Worm (Caenorhabditis elegans): Measurements from ENCODE around the gene Y105C5A.1.

The Y105C5A.1 gene

DNA sequence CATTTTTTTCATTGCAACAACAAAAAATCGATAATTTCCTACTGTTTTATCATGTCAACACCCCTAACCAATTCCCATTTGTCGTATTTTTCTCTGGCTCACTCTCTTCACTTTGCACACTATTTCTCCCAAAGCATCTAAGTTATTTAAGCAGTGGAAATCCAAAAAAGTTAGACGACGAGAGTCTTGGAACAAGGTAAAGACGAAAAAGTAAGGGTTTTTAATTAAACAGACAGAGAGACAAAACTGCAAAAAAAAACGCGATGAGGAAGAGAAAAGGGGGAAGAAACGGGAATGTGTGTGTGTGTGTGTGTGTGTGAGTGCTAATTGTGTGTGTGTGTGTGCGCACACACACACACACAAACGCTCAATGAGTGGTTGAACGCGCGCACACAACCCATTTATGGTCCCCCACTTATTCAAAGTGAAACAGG, 3.0 kb downstream of the Y105C5A.1 start:
- TF ChIP-seq lin-40 (tag; optimal IDR thresholded peaks at IDR 0.05) (peak; percentile 40), K12H6.12 (tag; optimal IDR thresholded peaks at IDR 0.05) (peak; percentile 78), snpc-4 (GFP tag; optimal IDR thresholded peaks at IDR 0.05) (peak; percentile 14), snpc-4 (tag; optimal IDR thresholded peaks at IDR 0.05) (peak in 2 of 4 experiments; percentile 63 to 83), lir-1 (GFP tag; conservative IDR thresholded peaks at IDR 0.05) (peak; percentile 93), snpc-1.3 (tag; optimal IDR thresholded peaks at IDR 0.05; ENCODE audit: insufficient read depth) (no peak), pbrm-1 (GFP tag; IDR thresholded peaks at IDR 0.05) (no peak), cebp-1 (GFP tag; IDR thresholded peaks at IDR 0.05) (no peak), cebp-1 (tag; optimal IDR thresholded peaks at IDR 0.05) (peak; percentile 49)

DNA sequence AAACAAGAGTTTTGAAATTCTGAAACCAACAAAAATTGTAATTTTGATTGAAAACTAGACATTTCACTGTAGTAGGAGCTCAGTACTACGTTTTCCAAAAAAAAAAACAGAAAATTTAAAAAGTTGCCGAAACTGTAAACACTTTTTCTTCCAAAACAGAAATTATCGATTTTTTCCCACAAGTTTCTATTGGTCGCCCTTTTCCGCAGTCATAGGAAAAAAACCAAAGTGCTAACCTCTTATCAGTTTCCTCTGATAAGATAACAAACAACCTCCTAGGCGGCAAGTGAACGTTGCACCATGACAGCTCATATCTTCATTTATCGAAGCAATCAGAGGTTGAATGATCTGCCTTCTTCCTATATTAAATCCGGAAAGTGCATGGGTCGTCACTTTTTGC, 5.2 kb downstream of the Y105C5A.1 start:
- TF ChIP-seq nfyb-1 (GFP tag; IDR thresholded peaks at IDR 0.05) (peak; percentile 17; the same call in 1 of the 2 replicates), hmg-1.2 (GFP tag; IDR thresholded peaks at IDR 0.05) (no peak)

DNA sequence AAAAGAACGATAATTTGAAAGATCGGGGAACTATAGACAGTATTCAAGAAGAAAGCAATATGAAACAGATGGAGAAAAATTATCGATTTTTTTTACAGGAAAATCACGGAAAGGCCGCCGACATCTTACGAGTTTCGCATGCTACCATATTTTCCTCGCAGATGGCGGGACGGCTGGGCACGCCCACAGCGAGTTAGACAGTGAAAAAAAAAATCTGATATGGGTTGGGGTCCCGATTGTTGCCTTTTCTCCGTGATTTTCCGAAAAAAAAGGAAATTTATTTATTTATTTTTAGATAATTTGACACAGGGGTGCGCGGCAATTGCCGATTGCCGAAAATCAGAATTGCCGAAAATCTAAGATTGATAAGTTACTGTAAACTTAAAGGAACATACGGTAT, 9.5 kb downstream of the Y105C5A.1 start:
- TF ChIP-seq ztf-18 (tag; optimal IDR thresholded peaks at IDR 0.05): no peak
- TF ChIP-seq attf-6 (GFP tag; IDR thresholded peaks at IDR 0.05): peak; percentile 45; the same call in 1 of the 2 replicates
- no peak for TF ChIP-seq Y56A3A.18 (GFP tag; IDR thresholded peaks at IDR 0.05)
- TF ChIP-seq snpc-4 (GFP tag; optimal IDR thresholded peaks at IDR 0.05): no peak
- peak in 2 of 4 experiments; percentile 53 to 54 for TF ChIP-seq snpc-4 (tag; optimal IDR thresholded peaks at IDR 0.05)
- no peak for TF ChIP-seq Y53G8AR.9 (GFP tag; conservative IDR thresholded peaks at IDR 0.05)
- no peak for TF ChIP-seq ztf-28 (GFP tag; IDR thresholded peaks at IDR 0.05)
- no peak for TF ChIP-seq dpl-1 (GFP tag; optimal IDR thresholded peaks at IDR 0.05)
- TF ChIP-seq ztf-6 (GFP tag; IDR thresholded peaks at IDR 0.05): no peak
- no peak for TF ChIP-seq F23B12.7 (tag; optimal IDR thresholded peaks at IDR 0.05; ENCODE audit: insufficient read depth)
- no peak for TF ChIP-seq ceh-27 (GFP tag; optimal IDR thresholded peaks at IDR 0.05)

DNA sequence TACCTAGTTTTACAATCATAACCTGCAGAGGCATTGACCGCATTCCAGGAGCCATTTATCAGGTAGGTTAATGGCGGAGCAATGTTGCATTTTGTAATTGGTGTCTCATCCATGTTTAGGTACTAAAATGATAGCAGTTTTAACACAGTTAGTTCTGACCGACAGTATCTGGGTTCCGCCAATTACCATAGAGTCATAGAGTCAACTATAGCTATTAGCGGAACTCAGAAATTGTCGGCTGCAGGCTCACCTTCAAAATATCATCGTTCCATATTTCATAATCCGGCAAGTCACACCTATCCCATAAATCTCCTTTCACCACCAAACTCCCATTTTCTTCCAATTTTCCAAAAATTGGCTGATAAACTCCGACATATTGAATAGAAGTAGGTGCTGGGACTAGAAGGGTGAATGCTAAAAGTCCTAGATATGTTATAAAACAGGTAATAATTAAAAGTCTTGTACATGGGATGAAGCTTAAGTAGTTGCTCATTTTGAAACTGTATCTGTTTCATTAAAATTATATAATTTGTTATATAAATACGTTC, 24.7 kb downstream of the Y105C5A.1 start, which contains the start of gene Y73F8A.35:
Gene Y73F8A.35, minus strand, starts transcription at position 498 of the 548 bp plus-strand sequence.
- TF ChIP-seq ztf-6 (GFP tag; IDR thresholded peaks at IDR 0.05) (no peak), snpc-4 (GFP tag; optimal IDR thresholded peaks at IDR 0.05) (no peak), snpc-4 (tag; optimal IDR thresholded peaks at IDR 0.05) (peak in 2 of 4 experiments; percentile 9 to 79)

DNA sequence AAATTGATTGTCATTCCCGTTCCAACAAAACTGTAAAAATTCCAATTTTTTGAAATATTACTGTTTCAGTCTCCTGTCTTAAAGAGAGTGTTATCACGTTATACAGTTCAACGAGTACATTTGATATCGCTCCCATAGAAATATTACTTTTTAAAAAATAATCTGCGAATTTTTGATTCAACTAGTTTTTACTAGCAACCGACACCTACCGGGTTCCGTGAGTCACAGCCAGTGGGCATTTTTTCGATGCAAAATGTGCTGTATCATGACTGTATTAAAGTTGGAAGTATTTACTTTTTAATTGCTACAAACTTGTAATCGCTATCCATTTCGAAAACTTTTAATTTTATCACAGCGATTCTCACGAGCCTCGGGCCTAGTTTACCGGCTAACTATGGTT, 26.9 kb downstream of the Y105C5A.1 start:
- TF ChIP-seq D2030.7 (GFP tag; IDR thresholded peaks at IDR 0.05): no peak
- no peak for TF ChIP-seq snpc-4 (GFP tag; optimal IDR thresholded peaks at IDR 0.05)
- TF ChIP-seq snpc-4 (tag; optimal IDR thresholded peaks at IDR 0.05): peak in 2 of 4 experiments; percentile 54 to 81
- TF ChIP-seq attf-6 (GFP tag; IDR thresholded peaks at IDR 0.05): 0 out of 2 replicates have a peak, but pooled peaks have one; percentile 66

DNA sequence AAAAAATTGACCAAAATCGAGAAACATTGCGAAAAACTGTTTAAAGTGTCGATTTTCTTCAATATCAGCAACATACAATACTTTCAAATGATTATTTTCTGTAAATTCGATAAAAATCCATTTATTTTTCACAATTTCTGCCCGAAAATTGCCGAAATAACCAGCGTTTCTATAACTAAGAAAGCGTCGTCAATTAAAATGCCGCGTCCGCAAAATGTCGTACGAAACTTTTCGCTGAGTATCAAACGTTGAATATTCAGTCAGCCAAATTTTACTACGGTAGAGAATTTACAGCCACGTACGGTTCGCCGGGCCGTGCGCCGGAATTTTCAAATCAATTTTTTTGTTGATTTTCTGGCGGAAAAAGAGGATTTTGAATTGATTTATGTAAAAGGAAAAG, 33.7 kb downstream of the Y105C5A.1 start:
- TF ChIP-seq hsf-1 (GFP tag; IDR thresholded peaks at IDR 0.05): peak; percentile 87
- peak; percentile 76 for TF ChIP-seq lin-26 (GFP tag; IDR thresholded peaks at IDR 0.05)
- TF ChIP-seq pbrm-1 (GFP tag; IDR thresholded peaks at IDR 0.05): peak; percentile 94
- peak; percentile 91 for TF ChIP-seq bed-2 (GFP tag; IDR thresholded peaks at IDR 0.05)
- TF ChIP-seq ztf-18 (tag; optimal IDR thresholded peaks at IDR 0.05): peak; percentile 57
- TF ChIP-seq tlf-1 (GFP tag; optimal IDR thresholded peaks at IDR 0.05): peak; percentile 50
- peak; percentile 22 for TF ChIP-seq tbp1 (GFP tag; optimal IDR thresholded peaks at IDR 0.05)
- TF ChIP-seq Y53G8AR.9 (GFP tag; conservative IDR thresholded peaks at IDR 0.05): peak; percentile 96
- peak; percentile 99 for TF ChIP-seq hmg-1.2 (GFP tag; IDR thresholded peaks at IDR 0.05)
- peak; percentile 83; the same call in 1 of the 2 replicates for TF ChIP-seq F33H1.4 (GFP tag; IDR thresholded peaks at IDR 0.05)
- peak; percentile 88 for TF ChIP-seq B0019.2 (GFP tag; conservative IDR thresholded peaks at IDR 0.05)
- TF ChIP-seq hmg-20 (GFP tag; IDR thresholded peaks at IDR 0.05): peak; percentile 83; the same call in 1 of the 2 replicates
- TF ChIP-seq bed-1 (GFP tag; IDR thresholded peaks at IDR 0.05): 0 out of 2 replicates have a peak, but pooled peaks have one; percentile 46
- peak; percentile 83; the same call in 1 of the 2 replicates for TF ChIP-seq aptf-2 (GFP tag; conservative IDR thresholded peaks at IDR 0.05)
- peak; percentile 97 for TF ChIP-seq nfyb-1 (GFP tag; IDR thresholded peaks at IDR 0.05)
- TF ChIP-seq C17E4.6 (GFP tag; IDR thresholded peaks at IDR 0.05): peak; percentile 88
- TF ChIP-seq F39B2.1 (GFP tag; IDR thresholded peaks at IDR 0.05): 0 out of 2 replicates have a peak, but pooled peaks have one; percentile 59
- TF ChIP-seq lin-54 (GFP tag; optimal IDR thresholded peaks at IDR 0.05): peak; percentile 41
- TF ChIP-seq ceh-91 (GFP tag; IDR thresholded peaks at IDR 0.05): peak; percentile 81
- TF ChIP-seq Y95B8A.8 (GFP tag; IDR thresholded peaks at IDR 0.05): peak; percentile 83; the same call in 1 of the 2 replicates
- peak; percentile 88; the same call in 1 of the 2 replicates for TF ChIP-seq F37B4.10 (GFP tag; IDR thresholded peaks at IDR 0.05)

Data from whole organism, young adult.